Worm (Caenorhabditis elegans) whole organism, L4 larva: ENCODE results near the gene K09F6.13.
"Not testable (repeated sequence)": the region's sequence is repeated elsewhere in the genome, so short reads cannot be mapped to it uniquely, and the experiment has no call there.

Experiments
- D1046.2 ChIP-seq: fragments of 200-800 bp; sonication (Bioruptor generic); IDR thresholded peaks from 2 replicates; pipeline ENCODE4 v1.3.6; 2022; ENCODE audit warnings: missing genetic modification characterization, missing compliant biosample characterization
- F26F4.8 ChIP-seq: fragments of 200-800 bp; sonication (Bioruptor generic); conservative IDR thresholded peaks from 2 replicates; pipeline ENCODE4 v1.3.6; 2022; ENCODE audit warnings: missing genetic modification characterization, missing compliant biosample characterization
- Y105C5A.15 ChIP-seq: fragments of 200-800 bp; sonication (Bioruptor generic); IDR thresholded peaks from 2 replicates; pipeline ENCODE4 v1.3.6; 2022; ENCODE audit warnings: missing genetic modification characterization, missing compliant biosample characterization
- Y5F2A.4 ChIP-seq: fragments of 200-800 bp; sonication (Bioruptor generic); optimal IDR thresholded peaks from 2 replicates; lab custom pipeline; 2018; ENCODE audit warnings: mild to moderate bottlenecking, missing genetic modification characterization, missing compliant biosample characterization
- ZK337.2 ChIP-seq: fragments of 200-800 bp; sonication (Bioruptor generic); IDR thresholded peaks from 2 replicates; pipeline ENCODE4 v1.3.6; 2022; ENCODE audit warnings: missing genetic modification reagents, missing genetic modification characterization, missing compliant biosample characterization
- ZK546.5 ChIP-seq, 2 experiments: sonication (generic microtip); optimal IDR thresholded peaks; 2 replicates each; lab custom pipeline; 2017; ENCODE audit warnings: missing biosample characterization in 2 of 2, missing genetic modification characterization in 2 of 2
- aha-1 ChIP-seq: fragments of 150-350 bp; peaks from one replicate; lab custom pipeline; 2014; ENCODE audit warnings: missing biosample characterization, missing genetic modification characterization
- aly-2 ChIP-seq: sonication (generic microtip); optimal IDR thresholded peaks from 2 replicates; lab custom pipeline; 2018; ENCODE audit warnings: missing biosample characterization, missing genetic modification characterization
- ceh-44 ChIP-seq: fragments of 200-800 bp; sonication (Bioruptor generic); IDR thresholded peaks from 2 replicates; pipeline ENCODE4 v1.3.6; 2022; ENCODE audit warnings: missing genetic modification reagents, missing genetic modification characterization, missing compliant biosample characterization
- ceh-62 ChIP-seq: sonication (generic microtip); optimal IDR thresholded peaks from 2 replicates; lab custom pipeline; 2017; ENCODE audit warnings: missing biosample characterization, missing genetic modification characterization
- ceh-82 ChIP-seq: sonication (generic microtip); optimal IDR thresholded peaks from 2 replicates; lab custom pipeline; 2017; ENCODE audit warnings: missing biosample characterization, missing genetic modification characterization
- daf-12 ChIP-seq: fragments of 150-350 bp; optimal IDR thresholded peaks from 2 replicates; lab custom pipeline; 2014; ENCODE audit warnings: missing biosample characterization, missing genetic modification reagents, missing genetic modification characterization
- daf-8 ChIP-seq: fragments of 200-800 bp; sonication (Bioruptor generic); IDR thresholded peaks from 2 replicates; pipeline ENCODE4 v1.3.6; 2022; ENCODE audit warnings: missing genetic modification characterization, missing compliant biosample characterization
- dmd-9 ChIP-seq: fragments of 200-800 bp; sonication (Bioruptor generic); IDR thresholded peaks from 2 replicates; pipeline ENCODE4 v1.3.6; 2022; ENCODE audit warnings: missing genetic modification reagents, missing genetic modification characterization, missing compliant biosample characterization
- egl-43 ChIP-seq: fragments of 200-800 bp; sonication (Bioruptor generic); IDR thresholded peaks from 2 replicates; pipeline ENCODE4 v1.3.6; 2022; ENCODE audit warnings: missing genetic modification reagents, missing genetic modification characterization, missing compliant biosample characterization
- gei-8 ChIP-seq: fragments of 200-800 bp; sonication (Bioruptor generic); optimal IDR thresholded peaks from 2 replicates; lab custom pipeline; 2018; ENCODE audit warnings: mild to moderate bottlenecking, missing genetic modification characterization, missing compliant biosample characterization
- jun-1 ChIP-seq: fragments of 150-350 bp; optimal IDR thresholded peaks from 2 replicates; lab custom pipeline; 2014; ENCODE audit warnings: missing biosample characterization, missing genetic modification reagents, missing genetic modification characterization
- lin-13 ChIP-seq: fragments of 150-350 bp; optimal IDR thresholded peaks from 2 replicates; lab custom pipeline; 2014; ENCODE audit warnings: missing biosample characterization, missing genetic modification reagents, missing genetic modification characterization
- lin-15B ChIP-seq: fragments of 150-350 bp; sonication (generic microtip); optimal IDR thresholded peaks from 3 replicates; lab custom pipeline; 2014; ENCODE audit warnings: missing biosample characterization, missing genetic modification characterization
- lsy-2 ChIP-seq, 2 experiments: fragments of 150-350 bp in 1 of 2; sonication (generic microtip) in 1 of 2; optimal IDR thresholded peaks; 2 replicates each; lab custom pipeline; 2014 to 2017; ENCODE audit warnings: missing biosample characterization in 2 of 2, missing genetic modification characterization in 2 of 2
- madf-9 ChIP-seq: fragments of 200-800 bp; sonication (Bioruptor generic); conservative IDR thresholded peaks from 2 replicates; pipeline ENCODE4 v1.3.6; 2022; ENCODE audit warnings: missing genetic modification reagents, missing genetic modification characterization, missing compliant biosample characterization
- mes-2 ChIP-seq: sonication (generic microtip); optimal IDR thresholded peaks from 2 replicates; lab custom pipeline; 2016; ENCODE audit warnings: missing genotype, mild to moderate bottlenecking, missing genetic modification characterization, missing compliant biosample characterization; ENCODE audit not compliant: poor library complexity, severe bottlenecking
- nhr-102 ChIP-seq: sonication (generic microtip); optimal IDR thresholded peaks from 2 replicates; lab custom pipeline; 2016; ENCODE audit warnings: mild to moderate bottlenecking, missing genetic modification characterization, moderate library complexity, missing compliant biosample characterization
- nhr-48 ChIP-seq: sonication (generic microtip); optimal IDR thresholded peaks from 2 replicates; lab custom pipeline; 2016; ENCODE audit warnings: mild to moderate bottlenecking, missing genetic modification characterization, missing compliant biosample characterization
- nhr-76 ChIP-seq: fragments of 150-350 bp; optimal IDR thresholded peaks from 2 replicates; lab custom pipeline; 2014; ENCODE audit warnings: missing biosample characterization, missing genetic modification characterization
- nhr-77 ChIP-seq: fragments of 150-350 bp; optimal IDR thresholded peaks from 2 replicates; lab custom pipeline; 2014; ENCODE audit warnings: missing biosample characterization, missing genetic modification characterization
- pha-4 ChIP-seq, 2 experiments: fragments of 150-350 bp in 1 of 2; fragments of 200-800 bp in 1 of 2; sonication (Bioruptor generic) in 1 of 2; IDR thresholded peaks in 1 of 2; optimal IDR thresholded peaks in 1 of 2; 2 replicates each; pipeline versions ENCODE4 v1.3.6 to Lab custom; 2014 to 2022; ENCODE audit warnings: missing genetic modification characterization in 2 of 2, missing genetic modification reagents in 2 of 2, missing biosample characterization in 1 of 2, missing compliant biosample characterization in 1 of 2
- pqm-1 ChIP-seq: sonication (generic microtip); optimal IDR thresholded peaks from 2 replicates; lab custom pipeline; 2017; ENCODE audit warnings: missing biosample characterization, missing genetic modification characterization
- rbr-2 ChIP-seq: sonication (generic microtip); optimal IDR thresholded peaks from 2 replicates; lab custom pipeline; 2016; ENCODE audit warnings: missing genotype, missing genetic modification characterization, missing compliant biosample characterization
- set-16 ChIP-seq: fragments of 200-800 bp; sonication (Bioruptor generic); IDR thresholded peaks from 2 replicates; pipeline ENCODE4 v1.3.6; 2022; ENCODE audit warnings: missing genetic modification reagents, missing genetic modification characterization, missing compliant biosample characterization
- spr-3 ChIP-seq: fragments of 200-800 bp; sonication (Bioruptor generic); optimal IDR thresholded peaks from 2 replicates; lab custom pipeline; 2018; ENCODE audit warnings: mild to moderate bottlenecking, missing genetic modification characterization, missing compliant biosample characterization
- tra-1 ChIP-seq: fragments of 200-800 bp; sonication (Bioruptor generic); IDR thresholded peaks from 2 replicates; pipeline ENCODE4 v1.3.6; 2022; ENCODE audit warnings: missing genetic modification reagents, missing genetic modification characterization, missing compliant biosample characterization
- zag-1 ChIP-seq: fragments of 150-350 bp; optimal IDR thresholded peaks from 2 replicates; lab custom pipeline; 2014; ENCODE audit warnings: missing biosample characterization, missing genetic modification characterization
- zfp-3 ChIP-seq: fragments of 200-800 bp; sonication (Bioruptor generic); conservative IDR thresholded peaks from 2 replicates; pipeline ENCODE4 v1.3.6; 2022; ENCODE audit warnings: missing genetic modification reagents, missing genetic modification characterization, missing compliant biosample characterization
- zip-11 ChIP-seq: fragments of 200-800 bp; sonication (Bioruptor generic); IDR thresholded peaks from 2 replicates; pipeline ENCODE4 v1.3.6; 2022; ENCODE audit warnings: missing genetic modification characterization, missing compliant biosample characterization
- ztf-7 ChIP-seq: fragments of 150-350 bp; optimal IDR thresholded peaks from 2 replicates; lab custom pipeline; 2014; ENCODE audit warnings: missing biosample characterization, missing genetic modification characterization

The K09F6.13 gene

DNA sequence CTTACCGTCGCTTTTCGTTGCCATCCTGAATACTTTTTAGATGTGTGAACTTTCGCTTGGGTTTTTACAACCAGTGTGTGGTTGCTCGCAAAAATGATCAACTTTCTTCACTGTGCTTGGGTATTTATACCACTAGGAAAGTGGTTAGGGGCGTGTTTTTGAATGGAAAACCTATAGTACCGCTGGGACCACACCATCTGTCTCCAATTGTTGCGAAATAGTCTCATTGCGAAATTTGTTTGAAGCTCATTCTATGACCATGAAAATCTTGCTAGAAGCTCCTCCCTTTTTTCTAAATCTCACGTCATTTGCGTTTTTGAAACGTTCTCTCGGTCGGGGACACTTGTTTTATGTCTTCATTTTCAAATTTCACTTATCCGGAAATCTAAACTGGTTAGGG, at the start of gene K09F6.13, which contains the start of gene K09F6.10:
TSS of gene K09F6.13 (plus strand) at position 317 of the 400 bp plus-strand sequence.
TSS of gene K09F6.10 (minus strand) at position 86 of the 400 bp plus-strand sequence.
- TF ChIP-seq zip-11: no peak

DNA sequence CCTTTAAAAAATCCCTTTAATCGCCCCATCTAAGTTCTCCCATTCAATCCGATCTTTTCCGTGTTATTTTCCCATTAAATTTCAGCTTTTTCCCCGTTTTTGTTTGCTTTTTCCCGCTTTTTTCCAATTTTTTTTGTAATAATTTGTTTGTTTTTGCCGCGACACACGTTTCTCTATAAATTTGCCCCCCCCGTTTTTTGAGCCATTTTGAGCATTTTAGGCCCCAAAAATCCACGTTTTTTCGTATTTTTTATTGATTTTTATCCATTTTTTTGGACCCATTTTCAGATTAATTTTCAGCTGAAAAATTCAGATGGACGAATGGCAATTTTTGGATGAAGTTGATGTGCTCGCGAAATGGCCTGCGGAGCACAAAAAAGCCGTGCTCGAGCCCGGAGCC, 45.6 kb upstream of the K09F6.13 start, which contains the start of gene F54A3.2:
TSS of gene F54A3.2 (plus strand) at position 301 of the 400 bp plus-strand sequence.
- TF ChIP-seq pqm-1 (tag; lab: Kevin White, UChicago) (no peak), nhr-102 (tag; lab: Kevin White, UChicago) (no peak), nhr-48 (tag; lab: Kevin White, UChicago) (no peak), daf-12 (no peak)

DNA sequence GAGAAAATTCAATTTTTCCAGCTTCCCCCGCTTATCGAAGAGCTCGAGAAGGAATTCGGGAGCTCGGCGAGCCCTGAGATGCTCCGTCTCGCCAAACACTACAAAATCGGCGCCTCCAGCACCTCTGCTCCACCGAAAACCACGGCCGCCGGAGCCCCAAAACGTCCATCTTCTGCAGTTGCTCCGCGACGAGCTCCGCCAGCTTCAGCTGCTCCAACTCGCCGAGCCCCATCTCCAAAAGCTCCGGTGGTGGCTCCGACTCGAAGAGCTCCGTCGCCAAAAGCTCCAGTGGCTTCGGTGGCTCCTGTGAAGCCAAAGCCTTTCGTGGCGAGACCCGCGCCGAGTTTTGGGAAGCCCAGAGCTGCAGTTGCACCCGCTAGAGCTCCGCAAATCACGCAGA, 37.3 kb upstream of the K09F6.13 start:
- TF ChIP-seq jun-1 (tag; lab: Kevin White, UChicago): no peak
- TF ChIP-seq lsy-2 (tag; optimal IDR thresholded peaks at IDR 0.05; lab: Kevin White, UChicago): no peak
- peak; percentile 96 for TF ChIP-seq set-16 (GFP tag; lab: Robert Waterston, UW)

DNA sequence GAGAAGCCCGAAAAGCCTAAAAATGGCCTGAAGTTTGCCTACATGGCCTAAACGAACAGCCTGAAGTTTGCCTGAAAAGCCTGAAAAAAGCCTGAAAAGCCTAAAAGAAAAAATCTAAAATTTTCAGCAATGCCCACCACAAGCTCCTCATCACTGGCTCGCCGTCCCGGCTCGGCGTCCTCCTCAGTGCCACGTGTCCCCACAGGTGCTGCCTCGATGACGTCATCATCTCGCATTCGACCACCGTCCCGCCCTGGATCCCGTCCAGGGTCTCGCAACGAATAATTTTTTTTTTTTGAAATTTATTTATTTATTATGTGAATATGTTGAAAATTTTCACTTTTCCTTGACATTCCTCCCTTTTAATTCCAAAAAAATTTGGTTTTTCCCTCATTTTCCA, 35.2 kb upstream of the K09F6.13 start:
- 0 out of 2 replicates have a peak, but pooled peaks have one; percentile 27 for TF ChIP-seq D1046.2 (GFP tag; lab: Robert Waterston, UW)
- no peak for TF ChIP-seq nhr-77 (tag; lab: Kevin White, UChicago)
- TF ChIP-seq set-16 (GFP tag; lab: Robert Waterston, UW): peak; percentile 67

DNA sequence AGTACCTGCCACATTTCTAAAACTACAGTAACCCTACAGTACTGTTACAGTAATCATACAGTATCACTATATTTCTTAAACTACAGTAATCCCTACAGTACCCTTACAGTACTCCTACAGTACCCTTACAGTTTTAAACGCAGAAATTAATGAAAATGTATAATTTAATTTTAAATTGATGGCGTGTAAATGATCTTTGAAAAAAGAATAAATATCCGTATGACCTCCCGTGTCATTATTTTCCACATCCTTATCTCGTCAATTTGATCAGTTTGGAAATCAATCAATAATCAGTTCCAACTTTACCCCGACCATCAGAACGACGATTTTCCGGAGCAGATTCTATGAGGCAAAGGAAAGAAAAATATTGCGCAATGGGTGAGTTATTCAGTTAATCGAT, 34.1 kb upstream of the K09F6.13 start, which contains the start of gene K09F6.3:
TSS of gene K09F6.3 (plus strand) at position 301 of the 400 bp plus-strand sequence.
- not testable (repeated sequence) for TF ChIP-seq nhr-76 (tag; lab: Kevin White, UChicago); dmd-9; ztf-7 (tag; lab: Kevin White, UChicago)

DNA sequence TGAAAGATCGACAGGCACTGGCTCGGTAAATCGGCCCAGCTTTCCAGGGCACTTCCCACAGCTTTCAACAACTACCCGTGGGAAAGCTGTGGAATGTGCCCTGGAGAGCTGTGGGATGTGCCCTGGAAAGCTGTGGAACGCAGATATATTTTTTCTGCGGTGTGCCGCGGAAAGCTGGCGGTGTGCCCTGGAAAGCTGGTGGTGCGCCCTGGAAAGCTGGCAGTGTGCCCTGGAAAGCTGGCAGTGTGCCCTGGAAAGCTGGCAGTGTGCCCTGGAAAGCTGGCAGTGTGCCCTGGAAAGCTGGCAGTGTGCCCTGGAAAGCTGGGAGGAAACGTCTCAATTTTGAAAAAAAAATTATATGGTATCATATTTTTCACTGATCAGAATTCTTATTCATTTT, 15.2 kb upstream of the K09F6.13 start:
- no peak for TF ChIP-seq rbr-2 (tag; lab: Kevin White, UChicago)
- no peak for TF ChIP-seq lin-13 (GFP tag; lab: Kevin White, UChicago)
- TF ChIP-seq egl-43: 0 out of 2 replicates have a peak, but pooled peaks have one; percentile 50
- TF ChIP-seq zag-1 (tag; lab: Kevin White, UChicago): no peak
- peak; percentile 28 for TF ChIP-seq aha-1 (tag; lab: Kevin White, UChicago)
- TF ChIP-seq set-16 (GFP tag; lab: Robert Waterston, UW): peak; percentile 86
- 0 out of 2 replicates have a peak, but pooled peaks have one; percentile 35 for TF ChIP-seq ZK337.2 (GFP tag; lab: Robert Waterston, UW)

DNA sequence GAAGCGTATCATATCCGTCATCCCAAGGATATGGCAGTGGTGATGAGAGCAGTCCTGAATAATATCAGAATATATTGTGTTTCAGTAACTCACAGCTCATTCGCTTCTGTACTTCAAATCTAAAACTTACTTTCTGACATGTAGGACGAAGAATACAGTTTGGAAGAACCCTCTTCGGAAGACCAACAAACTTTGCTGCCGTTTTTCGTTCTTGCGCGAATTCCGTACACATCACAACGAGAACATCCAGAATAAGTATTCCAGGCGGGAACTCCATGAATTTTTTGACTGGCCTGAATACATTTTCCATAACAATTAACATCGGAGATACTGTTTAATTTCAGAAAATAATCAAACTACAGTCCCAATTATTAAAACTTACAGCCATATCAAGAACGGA, 11.5 kb upstream of the K09F6.13 start, which contains the start of gene K09F6.15:
TSS of gene K09F6.15 (minus strand) at position 101 of the 400 bp plus-strand sequence.
- TF ChIP-seq mes-2 (tag; lab: Kevin White, UChicago) (no peak), spr-3 (GFP tag; lab: Kevin White, UChicago) (no peak), rbr-2 (tag; lab: Kevin White, UChicago) (no peak), Y5F2A.4 (GFP tag; lab: Kevin White, UChicago) (no peak), aly-2 (tag; lab: Kevin White, UChicago) (no peak), zfp-3 (GFP tag; lab: Robert Waterston, UW) (no peak), ZK546.5 (tag; optimal IDR thresholded peaks at IDR 0.05; lab: Kevin White, UChicago) (no peak), gei-8 (GFP tag; lab: Kevin White, UChicago) (no peak), ceh-44 (no peak), daf-8 (no peak), ceh-62 (no peak), pha-4 (GFP tag; IDR thresholded peaks at IDR 0.05; lab: Robert Waterston, UW) (no peak), pha-4 (tag; optimal IDR thresholded peaks at IDR 0.05; lab: Kevin White, UChicago) (no peak), tra-1 (GFP tag; lab: Robert Waterston, UW) (no peak), madf-9 (GFP tag; lab: Robert Waterston, UW) (no peak), daf-12 (no peak), ceh-82 (tag; lab: Kevin White, UChicago) (no peak), Y105C5A.15 (GFP tag; lab: Robert Waterston, UW) (no peak), F26F4.8 (GFP tag; lab: Robert Waterston, UW) (no peak), zag-1 (tag; lab: Kevin White, UChicago) (no peak), lin-15B (tag; lab: Kevin White, UChicago) (no peak)
